Fruit fly (Drosophila melanogaster) whole organism, wandering third instar larva: ENCODE measurements around the gene Klp67A.
A peak's percentile ranks its signal among the peaks of the same experiment; 100 is the strongest.

Experiments
- Abd-B ChIP-seq: fragments of >200 bp; optimal IDR thresholded peaks from 2 replicates; lab custom pipeline; 2017; ENCODE audit warnings: missing biosample characterization, missing genetic modification characterization
- CG32264 ChIP-seq: fragments of 200-800 bp; sonication (Bioruptor generic); optimal IDR thresholded peaks from 2 replicates; lab custom pipeline; 2016; ENCODE audit warnings: missing biosample characterization, missing genetic modification characterization
- CG9705 ChIP-seq: fragments of 200-800 bp; sonication (Bioruptor generic); optimal IDR thresholded peaks from 2 replicates; lab custom pipeline; 2018; ENCODE audit warnings: missing biosample characterization, mild to moderate bottlenecking, missing genetic modification characterization
- CrebA ChIP-seq: fragments of 200-800 bp; sonication (Bioruptor generic); optimal IDR thresholded peaks from 2 replicates; lab custom pipeline; 2016; ENCODE audit warnings: missing biosample characterization, mild to moderate bottlenecking, missing genetic modification characterization, borderline replicate concordance
- Dfd ChIP-seq: fragments of >200 bp; optimal IDR thresholded peaks from 2 replicates; lab custom pipeline; 2017; ENCODE audit warnings: missing biosample characterization, missing genetic modification characterization
- Dif ChIP-seq: fragments of 200-275, 200-300 bp; sonication (Bioruptor generic); optimal IDR thresholded peaks from 2 replicates; lab custom pipeline; 2018; ENCODE audit warnings: missing biosample characterization, missing genetic modification characterization; ENCODE audit not compliant: partially characterized antibody
- GATAd ChIP-seq: sonication (Bioruptor generic); optimal IDR thresholded peaks from 2 replicates; lab custom pipeline; 2016; ENCODE audit warnings: missing biosample characterization, missing genetic modification characterization
- Hnf4 ChIP-seq: fragments of 200-800 bp; sonication (Bioruptor generic); optimal IDR thresholded peaks from 2 replicates; lab custom pipeline; 2016; ENCODE audit warnings: missing biosample characterization, mild to moderate bottlenecking, missing genetic modification characterization
- Hr78 ChIP-seq: fragments of >200 bp; optimal IDR thresholded peaks from 2 replicates; lab custom pipeline; 2017; ENCODE audit warnings: missing biosample characterization, missing genetic modification characterization
- Hr83 ChIP-seq: fragments of 200-300 bp; sonication (Bioruptor generic); optimal IDR thresholded peaks from 2 replicates; lab custom pipeline; 2016; ENCODE audit warnings: missing biosample characterization, mild to moderate bottlenecking, missing genetic modification characterization, moderate library complexity; ENCODE audit not compliant: poor library complexity, severe bottlenecking
- Jra ChIP-seq: sonication (Bioruptor generic); optimal IDR thresholded peaks from 2 replicates; lab custom pipeline; 2016; ENCODE audit warnings: missing biosample characterization, missing genetic modification characterization
- Mio ChIP-seq: sonication (Bioruptor generic); optimal IDR thresholded peaks from 2 replicates; lab custom pipeline; 2016; ENCODE audit warnings: missing biosample characterization, missing genetic modification characterization
- Myc ChIP-seq: fragments of >200 bp; optimal IDR thresholded peaks from 2 replicates; lab custom pipeline; 2017
- N ChIP-seq: fragments of >200 bp; optimal IDR thresholded peaks from 2 replicates; lab custom pipeline; 2018; ENCODE audit warnings: missing biosample characterization, missing external identifiers, missing genetic modification characterization
- OdsH ChIP-seq: fragments of 200-800 bp; sonication (Bioruptor generic); optimal IDR thresholded peaks from 2 replicates; lab custom pipeline; 2016; ENCODE audit warnings: missing biosample characterization, mild to moderate bottlenecking, missing genetic modification characterization
- Rel ChIP-seq, 2 experiments: fragments of 200-800 bp; sonication (Bioruptor generic) in 1 of 2; optimal IDR thresholded peaks; 2 replicates in 1 of 2; 3 replicates in 1 of 2; lab custom pipeline; 2016 to 2019; ENCODE audit warnings: mild to moderate bottlenecking in 2 of 2, missing biosample characterization in 2 of 2, missing genetic modification characterization in 2 of 2, moderate library complexity in 1 of 2
- Sp1 ChIP-seq: fragments of 200-800 bp; sonication (Bioruptor generic); optimal IDR thresholded peaks from 3 replicates; lab custom pipeline; 2019; ENCODE audit warnings: missing biosample characterization, mild to moderate bottlenecking, missing genetic modification characterization, moderate library complexity
- Vsx2 ChIP-seq: fragments of 200-300, 225-300 bp; sonication (Bioruptor generic); optimal IDR thresholded peaks from 2 replicates; lab custom pipeline; 2018; ENCODE audit warnings: missing biosample characterization, missing genetic modification characterization; ENCODE audit not compliant: partially characterized antibody
- br ChIP-seq: fragments of 200-800 bp; sonication (Bioruptor generic); optimal IDR thresholded peaks from 2 replicates; lab custom pipeline; 2016; ENCODE audit warnings: missing biosample characterization, missing genetic modification characterization
- brk ChIP-seq: fragments of 200-800 bp; sonication (Bioruptor generic); optimal IDR thresholded peaks from 2 replicates; lab custom pipeline; 2016; ENCODE audit warnings: missing biosample characterization, mild to moderate bottlenecking, missing genetic modification characterization
- dl ChIP-seq, 2 experiments: fragments of 175-275, 200-275 bp in 1 of 2; fragments of 200-275 bp in 1 of 2; sonication (Bioruptor generic); optimal IDR thresholded peaks; lab custom pipeline; 2018; ENCODE audit warnings: mild to moderate bottlenecking in 2 of 2, missing biosample characterization in 2 of 2, missing genetic modification characterization in 2 of 2, moderate library complexity in 2 of 2; ENCODE audit not compliant: partially characterized antibody in 2 of 2, insufficient read depth in 1 of 2
- dmrt93B ChIP-seq: fragments of 200-800 bp; sonication (Bioruptor generic); optimal IDR thresholded peaks from 2 replicates; lab custom pipeline; 2018; ENCODE audit warnings: missing biosample characterization, mild to moderate bottlenecking, missing genetic modification characterization
- dsf ChIP-seq: sonication (Bioruptor generic); optimal IDR thresholded peaks from 2 replicates; lab custom pipeline; 2016; ENCODE audit warnings: missing biosample characterization, missing genetic modification characterization, borderline replicate concordance
- ey ChIP-seq: fragments of 200-800 bp; sonication (Bioruptor generic); optimal IDR thresholded peaks from 2 replicates; lab custom pipeline; 2016; ENCODE audit warnings: missing biosample characterization, missing genetic modification characterization
- foxo ChIP-seq, 2 experiments: fragments of 200-800 bp; sonication (Bioruptor generic); optimal IDR thresholded peaks; 2 replicates in 1 of 2; 3 replicates in 1 of 2; lab custom pipeline; 2016 to 2017; ENCODE audit warnings: missing biosample characterization in 2 of 2, missing genetic modification characterization in 2 of 2
- fru ChIP-seq: fragments of 200-800 bp; sonication (Bioruptor generic); optimal IDR thresholded peaks from 3 replicates; lab custom pipeline; 2016; ENCODE audit warnings: missing biosample characterization, mild to moderate bottlenecking, missing genetic modification characterization
- h ChIP-seq: fragments of 200-800 bp; sonication (Bioruptor generic); optimal IDR thresholded peaks from 3 replicates; lab custom pipeline; 2016; ENCODE audit warnings: missing biosample characterization, mild to moderate bottlenecking, missing genetic modification characterization
- jim ChIP-seq: fragments of 175-275, 200-325 bp; sonication (Bioruptor generic); optimal IDR thresholded peaks from 2 replicates; lab custom pipeline; 2016; ENCODE audit warnings: missing biosample characterization, mild to moderate bottlenecking, missing genetic modification characterization
- lola ChIP-seq: fragments of >200 bp; optimal IDR thresholded peaks from 2 replicates; lab custom pipeline; 2017; ENCODE audit warnings: missing biosample characterization, missing genetic modification characterization
- pan ChIP-seq: fragments of >200 bp; optimal IDR thresholded peaks from 2 replicates; lab custom pipeline; 2017
- psq ChIP-seq: fragments of 200-800 bp; sonication (Bioruptor generic); optimal IDR thresholded peaks from 3 replicates; lab custom pipeline; 2017; ENCODE audit warnings: missing biosample characterization, mild to moderate bottlenecking, missing genetic modification characterization, moderate library complexity
- rgr ChIP-seq: fragments of 200-800 bp; sonication (Bioruptor generic); optimal IDR thresholded peaks from 3 replicates; lab custom pipeline; 2016; ENCODE audit warnings: missing biosample characterization, mild to moderate bottlenecking, missing genetic modification characterization
- sv ChIP-seq: fragments of 200-800 bp; sonication (Bioruptor generic); optimal IDR thresholded peaks from 3 replicates; lab custom pipeline; 2016; ENCODE audit warnings: missing biosample characterization, missing genetic modification characterization
- usp ChIP-seq: fragments of >200 bp; optimal IDR thresholded peaks from 2 replicates; lab custom pipeline; 2017; ENCODE audit warnings: missing biosample characterization, missing genetic modification characterization
- woc ChIP-seq: sonication (Bioruptor generic); optimal IDR thresholded peaks from 2 replicates; lab custom pipeline; 2016; ENCODE audit warnings: missing biosample characterization, mild to moderate bottlenecking, missing genetic modification characterization

The Klp67A gene

DNA sequence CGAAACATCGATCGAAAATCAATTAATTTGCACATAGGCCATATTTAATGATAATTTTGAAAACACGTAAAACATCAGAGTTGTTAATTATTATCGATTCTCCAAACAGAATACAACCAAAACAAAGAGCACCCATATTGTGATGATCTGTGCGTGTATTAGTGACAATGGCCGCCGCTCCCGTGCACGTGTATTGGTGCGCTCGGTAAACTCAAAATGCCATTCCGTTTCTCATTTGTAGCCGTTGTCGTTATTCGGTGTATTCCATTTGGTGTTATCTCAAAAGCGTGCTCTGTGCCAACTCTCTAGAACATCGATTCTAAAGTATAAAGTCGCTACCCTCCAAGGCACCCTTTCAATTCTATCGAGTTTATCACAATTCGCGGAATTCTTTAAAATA is 26.0 kb downstream of the Klp67A start:
- TF ChIP-seq N (GFP tag; lab: Kevin White, UChicago): peak; percentile 15
- TF ChIP-seq Mio (GFP tag; lab: Kevin White, UChicago): no peak
- TF ChIP-seq Rel (GFP tag; optimal IDR thresholded peaks at IDR 0.05; lab: Kevin White, UChicago): no peak
- TF ChIP-seq Rel (tag; optimal IDR thresholded peaks at IDR 0.05; lab: Kevin White, UChicago): peak; percentile 51
- TF ChIP-seq CG32264: no peak

DNA sequence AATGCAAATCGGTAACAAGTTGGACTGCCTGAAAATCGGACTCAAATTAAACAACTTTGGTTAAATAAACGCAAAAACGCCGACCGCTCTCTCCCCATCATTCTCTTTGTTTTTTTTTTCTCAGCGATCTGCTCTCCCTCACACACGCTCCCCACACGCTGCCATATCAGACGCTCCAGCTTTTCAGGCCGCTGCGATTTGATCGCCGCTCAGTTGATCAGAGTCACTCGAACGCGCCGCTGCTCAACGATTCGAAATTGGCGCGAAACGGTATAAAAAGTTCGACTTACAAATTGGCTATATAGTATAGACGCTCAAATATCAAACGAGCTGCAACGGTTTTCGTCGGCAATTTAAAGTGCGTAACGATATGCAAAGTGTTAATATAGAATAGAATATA is 26.6 kb downstream of the Klp67A start:
- TF ChIP-seq Rel (GFP tag; optimal IDR thresholded peaks at IDR 0.05; lab: Kevin White, UChicago) (no peak), Rel (tag; optimal IDR thresholded peaks at IDR 0.05; lab: Kevin White, UChicago) (peak; percentile 33), GATAd (GFP tag; lab: Kevin White, UChicago) (no peak), rgr (GFP tag; lab: Kevin White, UChicago) (no peak), dl (GFP tag; optimal IDR thresholded peaks at IDR 0.05; lab: Kevin White, UChicago; ENCODE audit: insufficient read depth in 1 of 2, partially characterized antibody in 2 of 2) (peak in 1 of 2 experiments; percentile 8), OdsH (GFP tag; lab: Kevin White, UChicago) (no peak), Jra (GFP tag; lab: Kevin White, UChicago) (no peak), woc (GFP tag; lab: Kevin White, UChicago) (no peak), Abd-B (GFP tag; lab: Kevin White, UChicago) (no peak), h (GFP tag; lab: Kevin White, UChicago) (peak; percentile 3), dmrt93B (GFP tag; lab: Kevin White, UChicago) (no peak), Mio (GFP tag; lab: Kevin White, UChicago) (no peak), Sp1 (GFP tag; lab: Kevin White, UChicago) (no peak), Vsx2 (GFP tag; lab: Kevin White, UChicago) (peak; percentile 40), fru (no peak), psq (GFP tag; lab: Kevin White, UChicago) (no peak), usp (no peak), Hnf4 (GFP tag; lab: Kevin White, UChicago) (no peak), Dif (GFP tag; lab: Kevin White, UChicago) (peak; percentile 27)

DNA sequence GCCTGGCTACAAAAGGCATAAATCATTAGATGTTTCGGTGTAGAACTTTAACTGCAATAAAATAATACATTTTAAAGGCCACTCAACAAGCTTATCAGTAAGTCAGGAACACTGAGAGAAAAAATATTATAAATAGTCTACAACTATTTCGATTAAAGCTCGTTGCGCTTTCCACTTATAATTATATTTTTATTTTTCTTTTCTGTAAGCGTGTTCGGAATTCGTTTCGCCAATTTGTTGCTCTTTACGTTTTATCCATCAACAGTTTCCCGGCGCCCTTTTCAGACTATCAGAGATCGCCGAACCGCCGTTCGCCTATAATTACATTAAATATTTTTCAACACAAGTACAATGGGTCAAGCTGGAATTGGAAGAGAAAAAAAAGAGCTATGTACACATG is 27.8 kb downstream of the Klp67A start:
- TF ChIP-seq dmrt93B (GFP tag; lab: Kevin White, UChicago) (no peak), br (GFP tag; lab: Kevin White, UChicago) (no peak), Mio (GFP tag; lab: Kevin White, UChicago) (no peak), CrebA (GFP tag; lab: Kevin White, UChicago) (no peak), brk (GFP tag; lab: Kevin White, UChicago) (no peak), GATAd (GFP tag; lab: Kevin White, UChicago) (no peak), foxo (GFP tag; optimal IDR thresholded peaks at IDR 0.05; lab: Kevin White, UChicago) (no peak)

DNA sequence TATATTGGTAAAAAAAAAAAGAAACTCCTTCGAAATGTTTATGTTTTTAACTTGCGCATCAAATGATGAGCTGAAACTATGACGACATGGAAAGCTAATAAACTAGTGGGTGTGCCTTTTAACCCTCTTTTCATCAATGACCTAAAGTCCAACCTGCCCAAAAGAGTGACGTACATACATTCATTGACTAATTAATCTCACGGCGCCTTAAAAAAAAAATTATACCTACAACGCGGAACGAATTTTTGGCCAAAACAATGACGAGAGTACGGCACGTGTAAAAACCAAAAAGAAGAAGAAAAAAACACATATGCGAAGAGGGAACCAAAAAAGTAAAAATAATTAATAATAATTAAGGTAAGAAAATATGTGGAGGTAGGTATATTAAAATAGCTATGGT is 28.3 kb downstream of the Klp67A start, which contains the start of gene PGRP-LC:
Gene PGRP-LC (plus strand): TSS at position 301 of the 400 bp plus-strand sequence.
- TF ChIP-seq psq (GFP tag; lab: Kevin White, UChicago): no peak
- TF ChIP-seq GATAd (GFP tag; lab: Kevin White, UChicago): no peak
- TF ChIP-seq, all 38 proteins: peak for 0

DNA sequence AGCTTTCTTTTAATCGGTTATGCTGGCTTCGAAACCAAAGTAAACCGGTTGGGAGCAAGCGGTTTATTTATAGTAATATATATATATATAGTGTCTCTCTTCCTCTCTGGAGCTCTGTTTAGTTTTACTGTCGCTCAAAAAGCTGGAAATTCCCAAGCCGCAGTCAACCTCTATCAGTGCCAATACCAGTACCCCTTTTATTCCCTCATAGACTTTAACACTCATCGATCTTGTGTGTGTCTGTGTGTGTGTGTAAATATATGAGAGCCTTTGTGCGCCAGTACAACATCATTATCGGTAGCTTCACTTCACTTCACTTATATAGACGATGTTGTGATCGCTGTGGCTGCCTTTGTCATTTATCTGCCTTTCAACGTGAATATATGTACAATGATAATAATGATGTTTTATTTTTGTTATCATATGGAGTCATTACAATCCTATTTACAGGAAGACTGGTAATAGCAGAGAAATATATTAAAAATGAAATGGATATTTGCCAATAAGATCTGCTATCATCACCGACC is 28.8 kb downstream of the Klp67A start:
- TF ChIP-seq Dfd (GFP tag; lab: Kevin White, UChicago) (no peak), dl (GFP tag; optimal IDR thresholded peaks at IDR 0.05; lab: Kevin White, UChicago; ENCODE audit: insufficient read depth in 1 of 2, partially characterized antibody in 2 of 2) (peak in 1 of 2 experiments; percentile 40)

DNA sequence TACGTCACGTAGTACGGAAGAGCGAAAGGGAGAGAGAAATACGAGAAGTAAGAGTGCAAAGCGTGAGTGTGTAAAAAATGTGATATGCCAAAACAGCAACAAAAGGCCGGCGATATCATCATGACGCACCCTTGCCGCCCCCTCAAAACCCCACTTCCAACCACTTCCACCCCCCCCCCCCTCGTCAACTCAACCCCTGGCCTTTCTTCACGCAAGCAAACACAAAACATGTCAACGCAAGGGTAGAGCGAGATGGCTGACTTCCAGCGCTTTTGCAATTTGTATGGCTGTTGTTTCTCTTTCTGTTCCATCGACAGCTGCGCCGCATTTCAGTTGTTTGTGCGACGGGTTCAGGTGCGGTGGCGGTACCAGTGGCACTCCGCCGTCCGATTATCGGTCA is 31.1 kb downstream of the Klp67A start:
- TF ChIP-seq ey (GFP tag; lab: Kevin White, UChicago) (no peak), foxo (GFP tag; optimal IDR thresholded peaks at IDR 0.05; lab: Kevin White, UChicago) (peak in 1 of 2 experiments; percentile 14), sv (GFP tag; lab: Kevin White, UChicago) (no peak), Hr83 (GFP tag; lab: Kevin White, UChicago) (no peak), pan (lab: Kevin White, UChicago) (no peak), Hr78 (GFP tag; lab: Kevin White, UChicago) (no peak), rgr (GFP tag; lab: Kevin White, UChicago) (peak; percentile 13), psq (GFP tag; lab: Kevin White, UChicago) (peak; percentile 73), usp (no peak), Sp1 (GFP tag; lab: Kevin White, UChicago) (peak; percentile 4), Rel (GFP tag; optimal IDR thresholded peaks at IDR 0.05; lab: Kevin White, UChicago) (no peak), Rel (tag; optimal IDR thresholded peaks at IDR 0.05; lab: Kevin White, UChicago) (peak; percentile 91), Vsx2 (GFP tag; lab: Kevin White, UChicago) (no peak), brk (GFP tag; lab: Kevin White, UChicago) (no peak), Myc (no peak), Jra (GFP tag; lab: Kevin White, UChicago) (no peak), CrebA (GFP tag; lab: Kevin White, UChicago) (no peak), Hnf4 (GFP tag; lab: Kevin White, UChicago) (no peak), br (GFP tag; lab: Kevin White, UChicago) (no peak), lola (GFP tag; lab: Kevin White, UChicago) (no peak), jim (no peak), woc (GFP tag; lab: Kevin White, UChicago) (no peak), dsf (GFP tag; lab: Kevin White, UChicago) (no peak), h (GFP tag; lab: Kevin White, UChicago) (peak; percentile 33), CG9705 (GFP tag; lab: Kevin White, UChicago) (no peak), OdsH (GFP tag; lab: Kevin White, UChicago) (peak; percentile 11), N (GFP tag; lab: Kevin White, UChicago) (no peak)
